Worm (Caenorhabditis elegans) whole organism, dauer: Measurements from ENCODE around the gene T21C9.11.

Experiments
- unc-62 ChIP-seq: sonication (generic microtip); optimal IDR thresholded peaks from 2 replicates; lab custom pipeline; 2017; ENCODE audit warnings: missing biosample characterization, missing genetic modification reagents, missing genetic modification characterization

The T21C9.11 gene

DNA sequence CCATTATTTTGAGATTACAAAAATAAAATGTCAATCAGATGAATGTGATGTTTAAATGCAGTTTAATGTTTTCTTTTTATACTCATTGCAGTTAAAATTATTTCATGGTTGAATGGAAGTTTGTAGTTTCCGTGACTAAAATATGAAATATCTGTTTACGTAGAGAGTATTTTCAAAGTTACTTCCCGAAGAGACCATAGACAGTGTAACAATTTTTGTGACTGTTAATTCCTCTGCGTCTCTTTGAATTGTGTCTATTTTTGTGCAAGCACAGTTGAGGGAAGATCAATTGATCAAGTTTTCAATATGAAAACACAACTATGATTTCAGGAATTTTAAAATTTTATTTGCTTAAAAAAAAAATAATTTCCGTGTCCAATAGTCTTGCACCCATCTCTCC, 48.0 kb downstream of the T21C9.11 start, which contains the start of gene F25D1.5:
F25D1.5 (minus strand) TSS at position 35 of the 400 bp plus-strand sequence.
- TF ChIP-seq unc-62 (GFP tag; lab: Kevin White, UChicago) = no peak
